Worm (Caenorhabditis elegans) whole organism, L4/young adult: ENCODE measurements around the gene scl-21.

Source experiments
- W03F9.2 ChIP-seq: fragments of 150-350 bp; optimal IDR thresholded peaks from 2 replicates; lab custom pipeline; 2014; ENCODE audit warnings: missing biosample characterization, missing genetic modification characterization
- him-1 ChIP-seq: sonication (generic microtip); optimal IDR thresholded peaks from 2 replicates; lab custom pipeline; 2016; ENCODE audit warnings: missing genotype, missing genetic modification reagents, missing genetic modification characterization, missing compliant biosample characterization

DNA sequence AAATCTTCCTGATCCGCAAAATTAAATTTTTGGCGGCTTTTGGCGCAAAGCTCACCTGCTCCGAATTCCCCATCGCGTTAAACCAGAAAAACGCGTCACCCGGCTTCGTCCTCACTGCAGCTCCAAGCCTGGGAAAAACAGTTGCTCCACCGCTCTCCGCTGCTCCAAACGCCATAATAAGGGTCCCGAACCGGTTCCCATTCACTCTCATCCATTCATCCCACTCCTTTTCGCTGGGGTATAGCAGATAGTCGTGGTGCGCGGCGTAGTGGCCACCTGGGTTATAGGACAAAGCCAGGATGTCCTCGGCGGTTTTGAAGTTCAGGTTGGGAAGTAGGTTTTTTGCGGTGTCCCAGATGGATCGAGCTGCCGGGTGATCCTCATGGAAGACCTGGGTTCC, 15.4 kb upstream of the scl-21 start:
- TF ChIP-seq W03F9.2 (tag; lab: Kevin White, UChicago) (no peak), him-1 (tag; lab: Kevin White, UChicago) (no peak)
